Fruit fly (Drosophila melanogaster): ENCODE measurements around the gene sloth1.
A peak's percentile ranks its signal among the peaks of the same experiment; 100 is the strongest.

DNA sequence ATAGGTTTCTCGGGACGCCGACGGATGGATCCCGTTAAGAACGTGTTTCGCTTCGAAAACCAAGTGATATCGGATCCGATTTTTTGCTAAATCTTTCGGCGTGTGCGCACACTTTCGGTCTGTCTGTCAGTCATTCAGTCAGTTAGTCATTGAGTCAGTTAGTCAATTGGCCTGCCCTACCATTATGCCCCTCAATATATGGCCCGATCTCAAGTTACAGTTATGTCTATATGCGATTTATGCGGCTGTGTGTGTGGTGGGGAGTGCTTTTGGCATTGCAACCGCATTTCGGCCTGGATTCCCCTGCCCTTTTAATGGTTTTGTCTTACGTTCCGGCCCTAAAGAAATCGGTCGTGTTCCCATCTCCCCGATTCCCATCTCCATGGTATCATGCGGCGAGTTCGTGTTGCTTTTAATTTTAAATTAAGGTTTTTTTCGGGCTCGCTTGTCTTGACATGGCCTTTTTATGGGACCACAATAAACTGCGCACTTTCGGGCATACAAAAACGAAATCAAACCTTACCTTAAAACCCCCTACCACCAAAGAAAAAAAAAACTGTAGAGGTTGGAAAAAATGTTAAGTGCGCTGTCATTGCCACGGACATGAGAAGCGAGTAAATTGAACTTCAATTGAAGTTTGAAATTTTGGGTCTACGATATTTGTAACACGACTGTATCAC is 28.3 kb upstream of the sloth1 start:
- no peak for TF ChIP-seq kay (GFP tag; ENCODE audit: borderline replicate concordance)
- TF ChIP-seq Mnt (GFP tag; optimal IDR thresholded peaks at IDR 0.05): no peak
- no peak for TF ChIP-seq CG7101 (tag; optimal IDR thresholded peaks at IDR 0.05)
- peak; percentile 73 for TF ChIP-seq tj (GFP tag; optimal IDR thresholded peaks at IDR 0.05)
- TF ChIP-seq toe (GFP tag; optimal IDR thresholded peaks at IDR 0.05): no peak
- TF ChIP-seq pad (GFP tag; optimal IDR thresholded peaks at IDR 0.05): no peak
- no peak for TF ChIP-seq CG12768 (GFP tag; optimal IDR thresholded peaks at IDR 0.05)

Data from whole organism, adult.